Fruit fly (Drosophila melanogaster): ENCODE results near the gene Pfdn2.

DNA sequence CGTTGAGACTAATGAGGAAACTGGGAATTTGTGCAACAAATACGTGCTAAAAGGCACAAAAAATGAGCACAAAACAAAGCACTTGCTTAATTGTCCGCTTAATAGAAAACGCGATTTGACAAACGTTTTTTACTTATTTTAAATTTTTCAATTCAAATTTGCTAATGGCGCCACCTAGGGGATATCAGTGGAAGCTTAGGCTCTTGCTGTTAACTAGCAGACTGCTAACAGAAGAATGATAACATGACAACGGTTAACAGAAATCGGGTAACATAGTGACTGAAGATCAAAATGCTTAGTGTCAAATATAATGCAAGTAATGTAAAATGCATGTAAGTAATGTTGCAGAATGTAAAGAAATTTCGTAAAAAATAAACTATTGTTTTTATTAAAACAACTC, 33.0 kb downstream of the Pfdn2 start:
- TF ChIP-seq cic (GFP tag; optimal IDR thresholded peaks at IDR 0.05) = no peak
- no peak for TF ChIP-seq pad (GFP tag; optimal IDR thresholded peaks at IDR 0.05)
- TF ChIP-seq cnc (optimal IDR thresholded peaks at IDR 0.05) = no peak
